Fruit fly (Drosophila melanogaster): ENCODE data around the gene CG10086.

CG10086 gene

dm6 chr3R:7804332-7804731, 13.9 kb downstream of the CG10086 start, which contains the start of gene CG18268:
Gene CG18268 (minus strand): TSS chr3R:7804432.
- TF ChIP-seq CG1621 (tag; optimal IDR thresholded peaks at IDR 0.05) (no peak), CG8319 (GFP tag; optimal IDR thresholded peaks at IDR 0.05) (no peak), CG34406 (GFP tag; optimal IDR thresholded peaks at IDR 0.05) (no peak), pdm3 (GFP tag; optimal IDR thresholded peaks at IDR 0.05) (no peak), Eip75B (GFP tag; optimal IDR thresholded peaks at IDR 0.05) (no peak), CG10669 (GFP tag; optimal IDR thresholded peaks at IDR 0.05) (no peak), svp (GFP tag) (no peak), CG6854 (GFP tag; optimal IDR thresholded peaks at IDR 0.05) (no peak), salr (GFP tag; optimal IDR thresholded peaks at IDR 0.05) (no peak)

dm6 chr3R:7809662-7810621, 19.5 kb downstream of the CG10086 start, which contains the start of the genes CG2993 and sgll:
Gene CG2993 (minus strand): TSS chr3R:7810014.
Gene sgll (plus strand): TSS chr3R:7810532.
- peak; percentile 87 for TF ChIP-seq svp (GFP tag)
- TF ChIP-seq CG9139 (GFP tag; optimal IDR thresholded peaks at IDR 0.05) = no peak
- peak; percentile 48 for TF ChIP-seq fd59A (GFP tag; optimal IDR thresholded peaks at IDR 0.05)
- TF ChIP-seq Sox14 (GFP tag; optimal IDR thresholded peaks at IDR 0.05) = peak; percentile 82
- TF ChIP-seq dsx (GFP tag; optimal IDR thresholded peaks at IDR 0.05; ENCODE audit: poor library complexity, severe bottlenecking) = no peak
- TF ChIP-seq CG8119 (GFP tag; IDR thresholded peaks at IDR 0.05) = no peak
- TF ChIP-seq CG10669 (GFP tag; optimal IDR thresholded peaks at IDR 0.05) = peak; percentile 66
- TF ChIP-seq Eip78C (GFP tag) = peak; percentile 91
- TF ChIP-seq Met (GFP tag; optimal IDR thresholded peaks at IDR 0.05) = peak; percentile 84
- TF ChIP-seq CG11762 (GFP tag; optimal IDR thresholded peaks at IDR 0.05; ENCODE audit: insufficient read depth) = peak; percentile 29
- peak; percentile 88 for TF ChIP-seq fkh (GFP tag; optimal IDR thresholded peaks at IDR 0.05)
- TF ChIP-seq CG6808 (GFP tag; optimal IDR thresholded peaks at IDR 0.05) = peak; percentile 50
- TF ChIP-seq CG32006 (GFP tag; optimal IDR thresholded peaks at IDR 0.05) = peak; percentile 59
- TF ChIP-seq CG3032 (tag; optimal IDR thresholded peaks at IDR 0.05) = peak; percentile 50
- TF ChIP-seq cyc (GFP tag; optimal IDR thresholded peaks at IDR 0.05) = peak; percentile 97
- no peak for TF ChIP-seq CG15336 (GFP tag; IDR thresholded peaks at IDR 0.05)
- TF ChIP-seq Hr39 (GFP tag; optimal IDR thresholded peaks at IDR 0.05) = peak; percentile 95
- peak; percentile 20 for TF ChIP-seq fd85E (GFP tag; optimal IDR thresholded peaks at IDR 0.05)
- TF ChIP-seq esn (GFP tag; optimal IDR thresholded peaks at IDR 0.05) = peak; percentile 90
- peak; percentile 60 for TF ChIP-seq Hr4 (GFP tag; optimal IDR thresholded peaks at IDR 0.05)
- TF ChIP-seq CG6163 (GFP tag; IDR thresholded peaks at IDR 0.05) = peak; percentile 59; the same call in 1 of the 3 replicates
- peak; percentile 11 for TF ChIP-seq spab (GFP tag; optimal IDR thresholded peaks at IDR 0.05)
- peak; percentile 70 for TF ChIP-seq CG8319 (GFP tag; optimal IDR thresholded peaks at IDR 0.05)
- TF ChIP-seq CG4318 (GFP tag; optimal IDR thresholded peaks at IDR 0.05) = peak; percentile 52
- TF ChIP-seq eg (GFP tag; IDR thresholded peaks at IDR 0.05) = peak; percentile 56; the same call in 2 of the 3 replicates
- peak; percentile 75 for TF ChIP-seq CG6792 (GFP tag; optimal IDR thresholded peaks at IDR 0.05)
- peak; percentile 82 for TF ChIP-seq CG11902 (GFP tag; optimal IDR thresholded peaks at IDR 0.05)
- peak; percentile 63 for TF ChIP-seq CG7368 (GFP tag; optimal IDR thresholded peaks at IDR 0.05)
- TF ChIP-seq Hr38 (GFP tag; optimal IDR thresholded peaks at IDR 0.05) = no peak
- peak; percentile 80 for TF ChIP-seq Ets21C (GFP tag; optimal IDR thresholded peaks at IDR 0.05)
- peak; percentile 61 for TF ChIP-seq CG34406 (GFP tag; optimal IDR thresholded peaks at IDR 0.05)
- TF ChIP-seq ss (GFP tag; optimal IDR thresholded peaks at IDR 0.05) = no peak
- TF ChIP-seq Eip75B (GFP tag; optimal IDR thresholded peaks at IDR 0.05) = peak; percentile 49
- peak; percentile 41 for TF ChIP-seq Lpt (GFP tag; optimal IDR thresholded peaks at IDR 0.05)
- peak; percentile 64 for TF ChIP-seq vri (GFP tag; optimal IDR thresholded peaks at IDR 0.05)
- TF ChIP-seq Eip93F (GFP tag; optimal IDR thresholded peaks at IDR 0.05) = no peak
- no peak for TF ChIP-seq CG8632 (GFP tag; optimal IDR thresholded peaks at IDR 0.05)
- TF ChIP-seq Gug (GFP tag; IDR thresholded peaks at IDR 0.05) = peak; percentile 28; the same call in 1 of the 2 replicates
- peak; percentile 79 for TF ChIP-seq Smox (GFP tag; optimal IDR thresholded peaks at IDR 0.05)
- TF ChIP-seq pdm3 (GFP tag; optimal IDR thresholded peaks at IDR 0.05) = peak; percentile 85
- peak; percentile 80 for TF ChIP-seq Sox15 (GFP tag; optimal IDR thresholded peaks at IDR 0.05)
- peak; percentile 88 for TF ChIP-seq OdsH (GFP tag; optimal IDR thresholded peaks at IDR 0.05)
- no peak for TF ChIP-seq CG6854 (GFP tag; optimal IDR thresholded peaks at IDR 0.05)
- peak; percentile 61 for TF ChIP-seq Sox102F (GFP tag; optimal IDR thresholded peaks at IDR 0.05)
